Worm (Caenorhabditis elegans) whole organism, L4 larva: ENCODE data around the gene zip-5.

Experiments used
- Y48G9A.11 ChIP-seq: fragments of 200-800 bp; sonication (Bioruptor generic); IDR thresholded peaks from 2 replicates; pipeline ENCODE4 v1.3.6; 2022; ENCODE audit warnings: missing genetic modification reagents, missing genetic modification characterization, missing compliant biosample characterization
- ama-1 ChIP-seq: fragments of 150-350 bp; optimal IDR thresholded peaks from 2 replicates; lab custom pipeline; 2014; ENCODE audit warnings: inconsistent platforms, mixed read lengths
- fkh-10 ChIP-seq: fragments of 150-350 bp; optimal IDR thresholded peaks from 2 replicates; lab custom pipeline; 2014; ENCODE audit warnings: missing biosample characterization, missing genetic modification reagents, missing genetic modification characterization
- nhr-25 ChIP-seq: sonication (generic microtip); optimal IDR thresholded peaks from 2 replicates; lab custom pipeline; 2017; ENCODE audit warnings: missing genetic modification characterization, mild to moderate bottlenecking, missing compliant biosample characterization, antibody characterized with exemption, moderate library complexity, borderline replicate concordance; ENCODE audit not compliant: insufficient read depth
- pha-4 ChIP-seq, 2 experiments: fragments of 150-350 bp in 1 of 2; fragments of 200-800 bp in 1 of 2; sonication (Bioruptor generic) in 1 of 2; IDR thresholded peaks in 1 of 2; optimal IDR thresholded peaks in 1 of 2; 2 replicates each; pipeline versions ENCODE4 v1.3.6 to Lab custom; 2014 to 2022; ENCODE audit warnings: missing genetic modification characterization in 2 of 2, missing genetic modification reagents in 2 of 2, missing biosample characterization in 1 of 2, missing compliant biosample characterization in 1 of 2

DNA sequence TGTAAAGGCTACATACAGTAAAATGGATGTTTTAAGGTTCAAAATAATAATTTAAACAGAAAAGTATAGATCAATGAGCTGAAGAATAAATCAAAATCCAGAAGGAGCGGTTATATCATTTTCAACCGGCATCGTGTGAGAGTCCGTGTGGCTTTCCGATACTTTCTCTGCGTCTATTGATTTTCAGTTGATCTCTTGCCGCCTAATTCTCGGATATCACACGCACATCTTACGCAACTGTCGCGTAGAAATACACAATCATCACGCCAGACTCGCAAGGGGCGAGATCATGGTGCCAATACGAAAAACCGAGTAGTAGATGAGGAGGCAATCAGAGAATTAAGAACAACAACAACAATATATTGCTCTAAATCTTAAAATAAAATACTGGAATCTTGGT is 24.5 kb downstream of the zip-5 start:
- no peak for TF ChIP-seq pha-4 (GFP tag; IDR thresholded peaks at IDR 0.05; lab: Robert Waterston, UW)
- TF ChIP-seq pha-4 (tag; optimal IDR thresholded peaks at IDR 0.05; lab: Kevin White, UChicago): no peak
- no peak for TF ChIP-seq ama-1 (lab: Kevin White, UChicago)
- no peak for TF ChIP-seq Y48G9A.11
- TF ChIP-seq fkh-10 (GFP tag; lab: Kevin White, UChicago): no peak
- no peak for TF ChIP-seq nhr-25 (tag; lab: Kevin White, UChicago)
